Fruit fly (Drosophila melanogaster): Measurements from ENCODE around the gene CG10214.

CG10214 gene

DNA sequence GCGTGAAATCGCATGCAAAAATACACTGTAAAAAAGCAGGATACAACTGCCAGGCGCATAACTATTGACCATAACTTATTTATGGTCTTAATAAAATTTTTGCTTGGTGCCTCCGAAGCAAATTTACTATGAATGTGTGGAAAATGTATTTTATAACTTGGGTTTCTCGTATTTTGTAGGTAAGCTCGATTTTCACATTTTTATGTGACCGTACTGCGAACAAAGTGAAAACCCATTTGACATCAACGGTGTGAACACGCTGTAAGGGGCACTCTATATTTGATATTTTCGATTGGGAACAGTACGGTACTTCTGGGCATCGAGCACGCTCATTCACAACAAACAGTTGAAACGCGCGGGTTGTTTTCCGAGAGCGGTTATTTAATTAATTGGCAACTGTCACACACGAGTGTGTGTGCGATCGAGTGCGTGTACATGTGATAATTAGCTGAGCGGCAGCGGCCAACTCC, 14.2 kb upstream of the CG10214 start, which contains the start of the genes Nup98-96 and mbc (continued):
- TF ChIP-seq CG15336 (GFP tag; IDR thresholded peaks at IDR 0.05) (0 out of 2 replicates have a peak, but pooled peaks have one; percentile 40), eg (GFP tag; IDR thresholded peaks at IDR 0.05) (peak; percentile 85), Hr4 (GFP tag; optimal IDR thresholded peaks at IDR 0.05) (peak; percentile 88), CG6792 (GFP tag; optimal IDR thresholded peaks at IDR 0.05) (peak; percentile 79), svp (GFP tag) (peak; percentile 92), CG11294 (GFP tag; IDR thresholded peaks at IDR 0.05) (peak; percentile 18; the same call in 1 of the 2 replicates), Eip78C (GFP tag) (peak; percentile 86), Ets96B (tag; optimal IDR thresholded peaks at IDR 0.05) (peak; percentile 72), fd59A (GFP tag; optimal IDR thresholded peaks at IDR 0.05) (peak; percentile 64), Gug (GFP tag; IDR thresholded peaks at IDR 0.05) (peak; percentile 79), CG10669 (GFP tag; optimal IDR thresholded peaks at IDR 0.05) (peak; percentile 63), Met (GFP tag; optimal IDR thresholded peaks at IDR 0.05) (peak; percentile 86), vri (GFP tag; optimal IDR thresholded peaks at IDR 0.05) (peak; percentile 81), Eip93F (GFP tag; optimal IDR thresholded peaks at IDR 0.05) (no peak), CG11762 (GFP tag; optimal IDR thresholded peaks at IDR 0.05; ENCODE audit: insufficient read depth) (peak; percentile 65), Ets21C (GFP tag; optimal IDR thresholded peaks at IDR 0.05) (peak; percentile 90), CG6854 (GFP tag; optimal IDR thresholded peaks at IDR 0.05) (peak; percentile 78), Lpt (GFP tag; optimal IDR thresholded peaks at IDR 0.05) (peak; percentile 55), Sox15 (GFP tag; optimal IDR thresholded peaks at IDR 0.05) (peak; percentile 91), fkh (GFP tag; optimal IDR thresholded peaks at IDR 0.05) (peak; percentile 69), CG3919 (GFP tag; optimal IDR thresholded peaks at IDR 0.05) (peak; percentile 81), ss (GFP tag; optimal IDR thresholded peaks at IDR 0.05) (peak; percentile 53 to 73), acj6 (GFP tag; optimal IDR thresholded peaks at IDR 0.05) (peak; percentile 86), Smox (GFP tag; optimal IDR thresholded peaks at IDR 0.05) (peak; percentile 88)

DNA sequence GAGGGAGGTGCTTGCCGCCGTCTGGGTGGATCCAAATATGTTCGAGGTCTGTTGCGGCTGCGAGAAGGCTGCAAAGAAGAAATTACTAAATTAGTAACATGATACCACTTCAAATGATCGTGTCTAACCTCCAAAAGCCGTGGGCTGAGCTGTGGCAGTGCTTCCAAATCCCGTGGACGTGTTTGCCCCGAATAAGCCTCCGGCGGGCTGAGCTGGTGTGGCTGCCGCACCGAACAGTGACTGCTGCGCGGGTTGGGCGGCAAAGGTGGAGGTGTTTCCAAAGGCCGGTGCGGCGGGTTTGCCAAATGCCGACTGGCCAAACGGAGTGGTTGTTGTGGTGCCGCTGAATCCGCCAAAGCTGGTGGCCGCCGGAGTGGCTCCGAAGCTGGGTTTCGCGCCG, 13.5 kb upstream of the CG10214 start:
- no peak for TF ChIP-seq dac (GFP tag; optimal IDR thresholded peaks at IDR 0.05)
- TF ChIP-seq CG10669 (GFP tag; optimal IDR thresholded peaks at IDR 0.05), result no peak
- TF ChIP-seq salr (GFP tag; optimal IDR thresholded peaks at IDR 0.05), result no peak
- no peak for TF ChIP-seq vri (GFP tag; optimal IDR thresholded peaks at IDR 0.05)
- no peak for TF ChIP-seq esn (GFP tag; optimal IDR thresholded peaks at IDR 0.05)
- TF ChIP-seq CG32006 (GFP tag; optimal IDR thresholded peaks at IDR 0.05), result no peak
- no peak for TF ChIP-seq Eip75B (GFP tag; optimal IDR thresholded peaks at IDR 0.05)
- no peak for TF ChIP-seq Sox14 (GFP tag; optimal IDR thresholded peaks at IDR 0.05)
- TF ChIP-seq CG6163 (GFP tag; IDR thresholded peaks at IDR 0.05), result no peak
- TF ChIP-seq CG9139 (GFP tag; optimal IDR thresholded peaks at IDR 0.05), result no peak

DNA sequence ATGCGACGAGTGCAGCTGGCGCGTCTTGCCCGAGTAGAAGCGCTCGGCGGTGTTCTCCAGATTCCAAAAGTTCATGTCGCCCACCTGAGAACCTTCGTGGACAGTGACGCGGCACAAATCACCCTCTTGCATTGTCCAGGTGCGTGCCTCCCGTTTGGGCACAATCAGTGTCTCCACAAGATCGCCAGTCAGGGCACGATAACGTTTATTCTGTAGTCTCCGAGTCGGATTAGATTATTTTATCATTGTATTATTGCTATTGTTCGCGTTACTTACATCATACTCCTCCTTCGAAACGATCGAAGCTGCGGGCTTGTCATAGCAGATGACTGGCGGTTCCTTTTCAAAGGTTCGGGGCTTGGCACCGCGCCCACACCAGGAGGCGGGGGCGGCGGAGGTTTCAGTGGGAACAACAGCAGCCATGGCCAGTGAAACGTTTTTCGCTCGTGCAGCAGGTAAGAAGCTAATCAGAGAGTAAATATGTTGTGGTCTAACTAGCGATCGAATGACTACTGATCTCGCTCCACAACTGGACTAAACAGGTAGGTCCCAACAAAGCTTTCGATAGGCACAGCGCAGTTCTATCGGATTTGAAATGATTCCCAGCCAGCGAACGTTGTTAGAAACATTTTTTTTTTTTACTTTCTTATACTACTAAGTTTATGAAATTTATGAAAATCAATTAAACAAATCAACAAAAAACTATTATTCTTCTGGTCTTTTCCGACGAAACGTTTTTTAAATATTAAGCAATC, 6.5 kb upstream of the CG10214 start, which contains the start of gene CG10208:
Gene CG10208, minus strand, starts transcription at position 518 of the 755 bp plus-strand sequence.
- TF ChIP-seq vri (GFP tag; optimal IDR thresholded peaks at IDR 0.05) (peak; percentile 97), fd85E (GFP tag; optimal IDR thresholded peaks at IDR 0.05) (no peak), Hr39 (GFP tag; optimal IDR thresholded peaks at IDR 0.05) (no peak)

DNA sequence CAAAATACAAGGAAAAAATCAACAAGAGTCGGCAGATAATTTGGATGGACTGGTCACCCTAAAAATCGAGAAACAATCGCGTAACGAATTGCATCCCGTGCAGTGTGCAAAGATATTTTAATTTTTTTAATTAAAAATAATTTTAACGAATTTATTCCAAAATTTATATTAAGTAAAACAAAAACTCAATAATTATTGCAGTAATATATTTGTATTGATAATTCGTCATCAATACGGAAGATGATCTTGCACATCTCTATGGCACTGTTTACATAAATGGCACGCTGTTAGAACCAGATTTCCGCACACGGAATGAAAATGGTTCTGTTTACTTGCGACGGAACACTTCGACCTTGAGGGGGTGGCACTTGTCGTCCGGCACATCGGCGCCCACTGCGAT, 5.5 kb upstream of the CG10214 start, which contains the start of gene tst:
Gene tst, minus strand, starts transcription at position 52 of the 400 bp plus-strand sequence.
- TF ChIP-seq Sox102F (GFP tag; optimal IDR thresholded peaks at IDR 0.05) (peak; percentile 74), Hr39 (GFP tag; optimal IDR thresholded peaks at IDR 0.05) (peak; percentile 77), salr (GFP tag; optimal IDR thresholded peaks at IDR 0.05) (peak in 1 of 2 experiments; percentile 61), Hr4 (GFP tag; optimal IDR thresholded peaks at IDR 0.05) (no peak), fkh (GFP tag; optimal IDR thresholded peaks at IDR 0.05) (peak; percentile 90), Blimp-1 (GFP tag; optimal IDR thresholded peaks at IDR 0.05) (peak; percentile 56), CG8319 (GFP tag; optimal IDR thresholded peaks at IDR 0.05) (peak; percentile 81), dac (GFP tag; optimal IDR thresholded peaks at IDR 0.05) (peak; percentile 77), lz (GFP tag; optimal IDR thresholded peaks at IDR 0.05) (peak; percentile 78), CG9139 (GFP tag; optimal IDR thresholded peaks at IDR 0.05) (no peak), Smox (GFP tag; optimal IDR thresholded peaks at IDR 0.05) (no peak), pdm3 (GFP tag; optimal IDR thresholded peaks at IDR 0.05) (peak; percentile 81), CG3919 (GFP tag; optimal IDR thresholded peaks at IDR 0.05) (peak; percentile 86), fd85E (GFP tag; optimal IDR thresholded peaks at IDR 0.05) (peak; percentile 10), CG11294 (GFP tag; IDR thresholded peaks at IDR 0.05) (peak; percentile 93), CG3032 (tag; optimal IDR thresholded peaks at IDR 0.05) (peak; percentile 91), CG11762 (GFP tag; optimal IDR thresholded peaks at IDR 0.05; ENCODE audit: insufficient read depth) (peak; percentile 80), Sox15 (GFP tag; optimal IDR thresholded peaks at IDR 0.05) (peak; percentile 85), vri (GFP tag; optimal IDR thresholded peaks at IDR 0.05) (peak; percentile 62), CG4318 (GFP tag; optimal IDR thresholded peaks at IDR 0.05) (peak; percentile 85), topi (GFP tag; optimal IDR thresholded peaks at IDR 0.05) (peak; percentile 77), CG11902 (GFP tag; optimal IDR thresholded peaks at IDR 0.05) (peak; percentile 86), CG6792 (GFP tag; optimal IDR thresholded peaks at IDR 0.05) (peak; percentile 84)
